Worm (Caenorhabditis elegans): ENCODE measurements around the gene H12C20.7.

H12C20.7 gene

DNA sequence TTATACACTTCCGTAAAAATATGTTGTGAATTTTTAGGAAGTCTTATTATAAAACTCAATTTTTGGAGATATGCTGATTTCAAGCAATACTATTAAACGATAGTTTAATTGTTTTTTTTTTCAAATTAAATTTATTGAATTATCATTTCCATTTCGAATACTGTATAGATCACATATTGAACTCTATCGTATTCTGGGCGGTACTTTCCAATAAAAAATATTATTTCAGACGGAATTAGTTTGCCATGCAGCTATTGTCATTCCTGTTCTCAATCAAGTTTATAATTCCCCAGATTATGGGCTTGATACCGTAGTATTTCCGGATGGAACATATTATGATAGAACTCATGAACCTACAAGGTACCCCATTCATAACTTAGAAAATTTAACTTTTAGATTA lies 1.8 kb upstream of the H12C20.7 start:
- TF ChIP-seq che-1 (tag; optimal IDR thresholded peaks at IDR 0.05): no peak
- TF ChIP-seq pax-1 (tag; optimal IDR thresholded peaks at IDR 0.05): no peak
- TF ChIP-seq nhr-232 (tag; optimal IDR thresholded peaks at IDR 0.05): no peak
- no peak for TF ChIP-seq F13H6.1 (tag; optimal IDR thresholded peaks at IDR 0.05)
- no peak for TF ChIP-seq fax-1 (tag; optimal IDR thresholded peaks at IDR 0.05)
- no peak for TF ChIP-seq ceh-14 (tag; optimal IDR thresholded peaks at IDR 0.05)
- TF ChIP-seq pros-1 (tag; optimal IDR thresholded peaks at IDR 0.05): no peak
- TF ChIP-seq hlh-30 (tag; optimal IDR thresholded peaks at IDR 0.05; ENCODE audit: insufficient read depth): no peak
- no peak for TF ChIP-seq unc-55 (GFP tag; optimal IDR thresholded peaks at IDR 0.05)

DNA sequence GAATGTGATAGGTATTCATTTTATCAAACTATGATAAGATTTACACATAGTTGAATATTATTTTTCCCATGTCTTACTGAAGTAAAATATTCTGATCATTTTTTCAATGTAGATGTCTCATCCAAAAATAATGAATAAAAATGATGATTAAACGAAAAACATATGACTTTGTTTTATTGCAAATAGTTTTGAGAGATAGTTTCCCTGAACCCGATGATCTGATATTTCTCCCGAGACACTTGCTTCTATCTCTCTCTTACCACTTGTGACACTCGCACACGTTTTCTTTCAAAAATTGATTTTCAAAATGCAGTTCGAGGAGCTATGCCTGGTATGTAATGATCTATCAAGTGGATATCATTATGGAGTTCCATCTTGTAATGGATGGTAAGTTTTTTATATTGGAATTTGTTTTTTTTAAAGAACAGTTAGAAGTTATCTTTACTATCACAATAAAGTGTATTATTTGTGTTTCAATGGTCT lies 2.6 kb downstream of the H12C20.7 start, which contains the start of the genes nhr-101 and pms-2:
Gene nhr-101, plus strand, starts transcription at position 308 of the 483 bp plus-strand sequence.
Gene pms-2, minus strand, starts transcription at position 433 of the 483 bp plus-strand sequence.
- TF ChIP-seq gmeb-2 (tag; optimal IDR thresholded peaks at IDR 0.05): no peak
- TF ChIP-seq ceh-45 (GFP tag; IDR thresholded peaks at IDR 0.05): no peak
- no peak for TF ChIP-seq ceh-9 (tag; optimal IDR thresholded peaks at IDR 0.05)
- no peak for TF ChIP-seq elt-4 (tag; optimal IDR thresholded peaks at IDR 0.05)
- TF ChIP-seq pha-2 (tag; optimal IDR thresholded peaks at IDR 0.05): no peak
- TF ChIP-seq C38D4.7 (GFP tag; optimal IDR thresholded peaks at IDR 0.05): no peak
- no peak for TF ChIP-seq tbx-7 (tag; optimal IDR thresholded peaks at IDR 0.05)
- TF ChIP-seq T23F11.4 (GFP tag; optimal IDR thresholded peaks at IDR 0.05): no peak
- TF ChIP-seq ceh-48 (tag; optimal IDR thresholded peaks at IDR 0.05): no peak

DNA sequence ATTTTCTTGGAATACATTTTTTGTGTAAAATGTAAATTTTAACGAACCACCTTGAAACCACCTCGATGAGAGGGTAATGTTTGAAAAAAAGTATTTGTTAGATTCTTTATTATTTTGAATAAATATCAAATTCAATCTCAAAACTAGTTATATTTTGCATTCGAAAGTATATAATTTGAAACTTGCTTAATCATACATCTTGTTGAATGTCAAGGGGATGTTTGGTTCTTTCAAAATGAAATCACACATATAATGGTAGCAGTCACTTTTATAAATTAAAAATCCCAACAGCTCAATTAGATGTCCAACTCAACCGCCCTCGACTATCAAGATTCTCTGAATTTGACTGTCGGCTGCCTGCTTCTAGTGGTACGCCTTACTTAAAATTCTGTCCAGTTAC lies 8.2 kb downstream of the H12C20.7 start, which contains the start of gene srx-87:
Gene srx-87, plus strand, starts transcription at position 301 of the 400 bp plus-strand sequence.
- no peak for TF ChIP-seq ceh-9 (tag; optimal IDR thresholded peaks at IDR 0.05)
- TF ChIP-seq syd-9 (tag; optimal IDR thresholded peaks at IDR 0.05): no peak
- TF ChIP-seq ceh-24 (tag; optimal IDR thresholded peaks at IDR 0.05): no peak
- no peak for TF ChIP-seq tbx-7 (tag; optimal IDR thresholded peaks at IDR 0.05)
- no peak for TF ChIP-seq fkh-10 (GFP tag; optimal IDR thresholded peaks at IDR 0.05)
- TF ChIP-seq hlh-6 (tag; optimal IDR thresholded peaks at IDR 0.05): no peak
- no peak for TF ChIP-seq eyg-1 (tag; optimal IDR thresholded peaks at IDR 0.05)
- TF ChIP-seq elt-4 (tag; optimal IDR thresholded peaks at IDR 0.05): no peak
- TF ChIP-seq ttx-3 (tag; optimal IDR thresholded peaks at IDR 0.05): no peak
- TF ChIP-seq tbx-2 (tag; optimal IDR thresholded peaks at IDR 0.05): no peak
- no peak for TF ChIP-seq Y22D7AL.16 (tag; optimal IDR thresholded peaks at IDR 0.05)
- TF ChIP-seq ref-2 (tag; optimal IDR thresholded peaks at IDR 0.05): no peak
- no peak for TF ChIP-seq ceh-34 (tag; optimal IDR thresholded peaks at IDR 0.05)
- no peak for TF ChIP-seq hlh-30 (tag; optimal IDR thresholded peaks at IDR 0.05; ENCODE audit: insufficient read depth)
- TF ChIP-seq hlh-8 (tag; optimal IDR thresholded peaks at IDR 0.05): no peak
- TF ChIP-seq ceh-19 (GFP tag; optimal IDR thresholded peaks at IDR 0.05): no peak
- TF ChIP-seq hlh-15 (tag; optimal IDR thresholded peaks at IDR 0.05): no peak
- no peak for TF ChIP-seq mec-3 (tag; optimal IDR thresholded peaks at IDR 0.05; ENCODE audit: borderline replicate concordance)
- no peak for TF ChIP-seq zip-5 (tag; optimal IDR thresholded peaks at IDR 0.05)
- TF ChIP-seq ztf-16 (tag; optimal IDR thresholded peaks at IDR 0.05): no peak

DNA sequence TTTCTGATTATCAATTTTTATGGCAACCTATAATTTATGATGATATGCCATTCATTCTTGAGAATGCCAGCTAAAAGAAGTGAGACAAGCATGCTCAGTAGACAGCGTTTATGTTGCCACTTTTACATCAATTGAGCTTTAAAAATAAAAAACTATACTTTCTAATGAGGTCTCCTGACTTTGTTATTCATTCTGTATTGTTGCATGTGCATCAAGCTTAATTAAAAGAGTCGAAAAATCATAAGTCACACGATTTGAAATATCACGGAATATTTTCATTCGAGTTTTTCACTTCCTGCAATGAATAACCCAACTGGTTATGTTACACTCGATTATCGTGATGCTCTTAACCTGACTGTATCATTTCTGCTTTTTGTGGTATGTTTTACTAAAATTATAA lies 10.1 kb downstream of the H12C20.7 start, which contains the start of gene srx-86:
Gene srx-86, plus strand, starts transcription at position 301 of the 400 bp plus-strand sequence.
- TF ChIP-seq ttx-3 (tag; optimal IDR thresholded peaks at IDR 0.05): no peak
- no peak for TF ChIP-seq sdc-2 (tag; optimal IDR thresholded peaks at IDR 0.05)
- no peak for TF ChIP-seq C38D4.7 (GFP tag; optimal IDR thresholded peaks at IDR 0.05)
- TF ChIP-seq unc-42 (tag; optimal IDR thresholded peaks at IDR 0.05): no peak
- no peak for TF ChIP-seq pax-1 (tag; optimal IDR thresholded peaks at IDR 0.05)
- TF ChIP-seq nfya-1 (tag; optimal IDR thresholded peaks at IDR 0.05): no peak
- no peak for TF ChIP-seq pag-3 (tag; optimal IDR thresholded peaks at IDR 0.05; ENCODE audit: borderline replicate concordance)
- TF ChIP-seq mec-3 (tag; optimal IDR thresholded peaks at IDR 0.05; ENCODE audit: borderline replicate concordance): no peak
- TF ChIP-seq eyg-1 (tag; optimal IDR thresholded peaks at IDR 0.05): no peak
- no peak for TF ChIP-seq pha-4 (tag; optimal IDR thresholded peaks at IDR 0.05)
- no peak for TF ChIP-seq unc-3 (GFP tag; conservative IDR thresholded peaks at IDR 0.05)
- TF ChIP-seq unc-3 (tag; optimal IDR thresholded peaks at IDR 0.05): no peak
- TF ChIP-seq ceh-2 (tag; optimal IDR thresholded peaks at IDR 0.05): no peak
- TF ChIP-seq T23F11.4 (GFP tag; optimal IDR thresholded peaks at IDR 0.05): no peak
- TF ChIP-seq pros-1 (tag; optimal IDR thresholded peaks at IDR 0.05): no peak
- TF ChIP-seq hlh-13 (GFP tag; optimal IDR thresholded peaks at IDR 0.05): no peak
- TF ChIP-seq ceh-6 (GFP tag; optimal IDR thresholded peaks at IDR 0.05): no peak
- TF ChIP-seq ceh-22 (tag; optimal IDR thresholded peaks at IDR 0.05): no peak
- no peak for TF ChIP-seq npax-4 (tag; optimal IDR thresholded peaks at IDR 0.05)
- TF ChIP-seq ceh-24 (tag; optimal IDR thresholded peaks at IDR 0.05): no peak

All from whole organism, late embryonic.